Worm (Caenorhabditis elegans) whole organism, L1 larva: ENCODE data around the gene psf-1.

Experiments used
- C04F5.9 ChIP-seq: sonication (generic microtip); optimal IDR thresholded peaks from 2 replicates; lab custom pipeline; 2016; ENCODE audit warnings: missing genetic modification characterization, missing compliant biosample characterization
- C16A3.4 ChIP-seq: fragments of 150-350 bp; optimal IDR thresholded peaks from 2 replicates; lab custom pipeline; 2014; ENCODE audit warnings: missing biosample characterization, missing genetic modification characterization
- F16B12.6 ChIP-seq: fragments of 150-350 bp; optimal IDR thresholded peaks from 2 replicates; lab custom pipeline; 2014; ENCODE audit warnings: missing biosample characterization, missing genetic modification characterization
- Y116A8C.19 ChIP-seq: sonication (generic microtip); optimal IDR thresholded peaks from 2 replicates; lab custom pipeline; 2016; ENCODE audit warnings: missing compliant biosample characterization, missing genetic modification characterization, borderline replicate concordance
- ama-1 ChIP-seq: fragments of 150-350 bp; optimal IDR thresholded peaks from 2 replicates; lab custom pipeline; 2014
- blmp-1 ChIP-seq: fragments of 150-350 bp; optimal IDR thresholded peaks from 2 replicates; lab custom pipeline; 2014; ENCODE audit warnings: missing biosample characterization, missing genetic modification characterization
- ceh-63 ChIP-seq: fragments of 200-800 bp; sonication (Bioruptor generic); optimal IDR thresholded peaks from 2 replicates; lab custom pipeline; 2018; ENCODE audit warnings: mild to moderate bottlenecking, missing genetic modification characterization, missing compliant biosample characterization
- ceh-82 ChIP-seq, 3 experiments: fragments of 150-350 bp in 1 of 3; sonication (generic microtip) in 2 of 3; optimal IDR thresholded peaks; 2 replicates each; lab custom pipeline; 2014 to 2017; ENCODE audit warnings: missing biosample characterization in 3 of 3, missing genetic modification characterization in 3 of 3
- ceh-88 ChIP-seq: fragments of 200-800 bp; sonication (Bioruptor generic); IDR thresholded peaks from 2 replicates; pipeline ENCODE4 v1.3.6; 2022; ENCODE audit warnings: missing genetic modification characterization, missing compliant biosample characterization
- dsc-1 ChIP-seq: sonication (generic microtip); optimal IDR thresholded peaks from 2 replicates; lab custom pipeline; 2016; ENCODE audit warnings: mild to moderate bottlenecking, missing genetic modification characterization, missing compliant biosample characterization
- egl-13 ChIP-seq: sonication (generic microtip); optimal IDR thresholded peaks from 2 replicates; lab custom pipeline; 2016; ENCODE audit warnings: missing genotype, missing genetic modification reagents, missing genetic modification characterization, missing compliant biosample characterization
- elt-2 ChIP-seq: sonication (generic microtip); optimal IDR thresholded peaks from 2 replicates; lab custom pipeline; 2016; ENCODE audit warnings: missing genetic modification characterization, mild to moderate bottlenecking, inconsistent platforms, missing compliant biosample characterization, missing genetic modification reagents
- elt-3 ChIP-seq, 6 experiments: fragments of 150-350 bp in 1 of 6; sonication (generic microtip); optimal IDR thresholded peaks; 2 replicates each; lab custom pipeline; 2017 to 2018; ENCODE audit warnings: missing biosample characterization in 6 of 6, missing genetic modification characterization in 6 of 6, inconsistent platforms in 1 of 6
- ets-5 ChIP-seq: fragments of 200-800 bp; sonication (Bioruptor generic); IDR thresholded peaks from 2 replicates; pipeline ENCODE4 v1.3.6; 2022; ENCODE audit warnings: missing genetic modification characterization, missing compliant biosample characterization
- fkh-10 ChIP-seq: sonication (generic microtip); optimal IDR thresholded peaks from 2 replicates; lab custom pipeline; 2017; ENCODE audit warnings: missing biosample characterization, missing genetic modification reagents, missing genetic modification characterization
- fkh-8 ChIP-seq: sonication (generic microtip); optimal IDR thresholded peaks from 2 replicates; lab custom pipeline; 2016; ENCODE audit warnings: mild to moderate bottlenecking, missing genetic modification characterization, missing compliant biosample characterization
- fos-1 ChIP-seq: fragments of 150-350 bp; optimal IDR thresholded peaks from 2 replicates; lab custom pipeline; 2014; ENCODE audit warnings: missing biosample characterization, missing genetic modification characterization
- hlh-17 ChIP-seq: fragments of 200-800 bp; sonication (Bioruptor generic); optimal IDR thresholded peaks from 2 replicates; lab custom pipeline; 2018; ENCODE audit warnings: missing genetic modification characterization, mild to moderate bottlenecking, missing compliant biosample characterization, moderate library complexity, borderline replicate concordance
- hlh-4 ChIP-seq: sonication (generic microtip); optimal IDR thresholded peaks from 2 replicates; lab custom pipeline; 2016; ENCODE audit warnings: mild to moderate bottlenecking, missing genetic modification characterization, missing compliant biosample characterization
- hpl-2 ChIP-seq: fragments of 150-350 bp; optimal IDR thresholded peaks from 2 replicates; lab custom pipeline; 2014; ENCODE audit warnings: missing biosample characterization, missing genetic modification reagents, missing genetic modification characterization
- isw-1 ChIP-seq: fragments of 200-800 bp; sonication (Bioruptor generic); IDR thresholded peaks from 2 replicates; pipeline ENCODE4 v1.3.6; 2022; ENCODE audit warnings: missing genetic modification characterization, missing compliant biosample characterization
- lin-13 ChIP-seq: fragments of 150-350 bp; optimal IDR thresholded peaks from 2 replicates; lab custom pipeline; 2014; ENCODE audit warnings: missing biosample characterization, missing genetic modification reagents, missing genetic modification characterization
- lin-15B ChIP-seq: fragments of 150-350 bp; sonication (generic microtip); optimal IDR thresholded peaks from 3 replicates; lab custom pipeline; 2014; ENCODE audit warnings: missing biosample characterization, missing genetic modification characterization
- lin-39 ChIP-seq: fragments of 150-350 bp; optimal IDR thresholded peaks from 2 replicates; lab custom pipeline; 2014; ENCODE audit warnings: missing biosample characterization, missing genetic modification reagents, missing genetic modification characterization
- mdl-1 ChIP-seq, 2 experiments: fragments of 150-350 bp; optimal IDR thresholded peaks; 2 replicates each; lab custom pipeline; 2014 to 2017; ENCODE audit warnings: missing biosample characterization in 2 of 2, missing genetic modification characterization in 2 of 2, inconsistent platforms in 1 of 2
- mep-1 ChIP-seq: fragments of 150-350 bp; optimal IDR thresholded peaks from 2 replicates; lab custom pipeline; 2014; ENCODE audit warnings: missing biosample characterization, missing genetic modification characterization
- nhr-11 ChIP-seq: fragments of 150-350 bp; optimal IDR thresholded peaks from 2 replicates; lab custom pipeline; 2014; ENCODE audit warnings: missing biosample characterization, missing genetic modification characterization
- nhr-19 ChIP-seq: fragments of 200-800 bp; sonication (Bioruptor generic); conservative IDR thresholded peaks from 2 replicates; pipeline ENCODE4 v1.3.6; 2022; ENCODE audit warnings: missing genetic modification characterization, missing compliant biosample characterization
- nhr-20 ChIP-seq: sonication (generic microtip); optimal IDR thresholded peaks from 2 replicates; lab custom pipeline; 2016; ENCODE audit warnings: mild to moderate bottlenecking, missing genetic modification characterization, missing compliant biosample characterization
- nhr-28 ChIP-seq: fragments of 150-350 bp; optimal IDR thresholded peaks from 2 replicates; lab custom pipeline; 2014; ENCODE audit warnings: missing biosample characterization, missing genetic modification characterization
- nhr-47 ChIP-seq: sonication (generic microtip); optimal IDR thresholded peaks from 2 replicates; lab custom pipeline; 2016; ENCODE audit warnings: mild to moderate bottlenecking, missing genetic modification characterization, moderate library complexity, missing compliant biosample characterization
- nhr-71 ChIP-seq: sonication (generic microtip); optimal IDR thresholded peaks from 2 replicates; lab custom pipeline; 2016; ENCODE audit warnings: mild to moderate bottlenecking, missing genetic modification characterization, moderate library complexity, missing compliant biosample characterization
- nhr-76 ChIP-seq: sonication (generic microtip); optimal IDR thresholded peaks from 2 replicates; lab custom pipeline; 2017; ENCODE audit warnings: missing biosample characterization, missing genetic modification characterization
- nhr-85 ChIP-seq: sonication (generic microtip); peaks from one replicate; lab custom pipeline; 2016; ENCODE audit warnings: missing genetic modification characterization, inconsistent platforms, missing compliant biosample characterization
- pag-3 ChIP-seq: sonication (generic microtip); optimal IDR thresholded peaks from 2 replicates; lab custom pipeline; 2017; ENCODE audit warnings: missing genetic modification characterization, mild to moderate bottlenecking, missing compliant biosample characterization, antibody characterized with exemption, borderline replicate concordance; ENCODE audit not compliant: insufficient read depth
- pax-3 ChIP-seq: fragments of 200-800 bp; sonication (Bioruptor generic); optimal IDR thresholded peaks from 2 replicates; lab custom pipeline; 2018; ENCODE audit warnings: mild to moderate bottlenecking, missing genetic modification characterization, moderate library complexity, missing compliant biosample characterization
- pqm-1 ChIP-seq: sonication (generic microtip); optimal IDR thresholded peaks from 3 replicates; lab custom pipeline; 2017; ENCODE audit warnings: missing biosample characterization, missing genetic modification characterization
- skn-1 ChIP-seq: fragments of 150-350 bp; optimal IDR thresholded peaks from 2 replicates; lab custom pipeline; 2014; ENCODE audit warnings: missing biosample characterization, missing genetic modification characterization
- snu-23 ChIP-seq: sonication (generic microtip); optimal IDR thresholded peaks from 2 replicates; lab custom pipeline; 2016; ENCODE audit warnings: missing genetic modification characterization, missing compliant biosample characterization
- sup-37 ChIP-seq: fragments of 200-800 bp; sonication (Bioruptor generic); optimal IDR thresholded peaks from 2 replicates; lab custom pipeline; 2018; ENCODE audit warnings: mild to moderate bottlenecking, missing genetic modification characterization, missing compliant biosample characterization
- swsn-7 ChIP-seq: sonication (generic microtip); optimal IDR thresholded peaks from 2 replicates; lab custom pipeline; 2016; ENCODE audit warnings: missing genetic modification characterization, missing compliant biosample characterization
- unc-130 ChIP-seq: fragments of 150-350 bp; optimal IDR thresholded peaks from 2 replicates; lab custom pipeline; 2017; ENCODE audit warnings: missing biosample characterization, missing genetic modification characterization, inconsistent platforms
- unc-62 ChIP-seq: fragments of 150-350 bp; optimal IDR thresholded peaks from 2 replicates; lab custom pipeline; 2014; ENCODE audit warnings: missing biosample characterization, missing genetic modification reagents, missing genetic modification characterization
- zag-1 ChIP-seq: fragments of 150-350 bp; optimal IDR thresholded peaks from 2 replicates; lab custom pipeline; 2014; ENCODE audit warnings: missing biosample characterization, missing genetic modification characterization
- zip-4 ChIP-seq: fragments of 200-800 bp; sonication (Bioruptor generic); optimal IDR thresholded peaks from 2 replicates; lab custom pipeline; 2018; ENCODE audit warnings: mild to moderate bottlenecking, missing genetic modification characterization, moderate library complexity, missing compliant biosample characterization
- ztf-4 ChIP-seq: fragments of 150-350 bp; optimal IDR thresholded peaks from 2 replicates; lab custom pipeline; 2014; ENCODE audit warnings: missing biosample characterization, missing genetic modification characterization

psf-1 gene

ce11 chrII:9974967-9975366, 6.5 kb downstream of the psf-1 start, which contains the start of gene aakg-5 (continued):
- TF ChIP-seq isw-1 (GFP tag; lab: Robert Waterston, UW) (0 out of 2 replicates have a peak, but pooled peaks have one; percentile 28), ztf-4 (tag; lab: Kevin White, UChicago) (peak; percentile 63), F16B12.6 (tag; lab: Kevin White, UChicago) (peak; percentile 28), nhr-19 (GFP tag; lab: Robert Waterston, UW) (peak; percentile 82), fkh-8 (peak; percentile 57), zag-1 (tag; lab: Kevin White, UChicago) (no peak), ceh-63 (GFP tag; lab: Kevin White, UChicago) (no peak), ceh-88 (GFP tag; lab: Robert Waterston, UW) (peak; percentile 37; the same call in 1 of the 2 replicates), Y116A8C.19 (tag; lab: Kevin White, UChicago) (no peak), unc-130 (peak; percentile 54), lin-15B (tag; lab: Kevin White, UChicago) (no peak), nhr-11 (tag; lab: Kevin White, UChicago) (peak; percentile 79), pax-3 (tag; lab: Kevin White, UChicago) (peak; percentile 21), C04F5.9 (tag; lab: Kevin White, UChicago) (peak; percentile 56), fkh-10 (peak; percentile 37), unc-62 (GFP tag; lab: Kevin White, UChicago) (no peak), ceh-82 (tag; optimal IDR thresholded peaks at IDR 0.05; lab: Kevin White, UChicago) (peak; percentile 59 to 74 (median 72)), nhr-85 (tag; lab: Kevin White, UChicago) (peak; percentile 99), skn-1 (tag; lab: Kevin White, UChicago) (peak; percentile 90), fos-1 (tag; lab: Kevin White, UChicago) (peak; percentile 67), ama-1 (lab: Kevin White, UChicago) (peak; percentile 17), hlh-17 (GFP tag; lab: Kevin White, UChicago) (no peak), mep-1 (tag; lab: Kevin White, UChicago) (peak; percentile 72), zip-4 (no peak), sup-37 (GFP tag; lab: Kevin White, UChicago) (no peak), C16A3.4 (tag; lab: Kevin White, UChicago) (peak; percentile 56), lin-13 (GFP tag; lab: Kevin White, UChicago) (peak; percentile 88), nhr-76 (no peak), hlh-4 (no peak), elt-3 (tag; optimal IDR thresholded peaks at IDR 0.05; lab: Kevin White, UChicago) (peak in 5 of 6 experiments; percentile 36 to 86 (median 56)), elt-2 (tag; lab: Kevin White, UChicago) (peak; percentile 80), mdl-1 (tag; optimal IDR thresholded peaks at IDR 0.05; lab: Kevin White, UChicago) (peak in 1 of 2 experiments; percentile 87)

ce11 chrII:9976405-9976804, 7.9 kb downstream of the psf-1 start, which contains the start of gene R53.8:
R53.8 (plus strand) TSS chrII:9976705.
- TF ChIP-seq Y116A8C.19 (tag; lab: Kevin White, UChicago) (no peak), nhr-71 (tag; lab: Kevin White, UChicago) (no peak), egl-13 (no peak), blmp-1 (tag; lab: Kevin White, UChicago) (no peak), nhr-47 (tag; lab: Kevin White, UChicago) (no peak), nhr-76 (no peak)
- TF ChIP-seq, all 84 proteins: peak for 0

DNA sequence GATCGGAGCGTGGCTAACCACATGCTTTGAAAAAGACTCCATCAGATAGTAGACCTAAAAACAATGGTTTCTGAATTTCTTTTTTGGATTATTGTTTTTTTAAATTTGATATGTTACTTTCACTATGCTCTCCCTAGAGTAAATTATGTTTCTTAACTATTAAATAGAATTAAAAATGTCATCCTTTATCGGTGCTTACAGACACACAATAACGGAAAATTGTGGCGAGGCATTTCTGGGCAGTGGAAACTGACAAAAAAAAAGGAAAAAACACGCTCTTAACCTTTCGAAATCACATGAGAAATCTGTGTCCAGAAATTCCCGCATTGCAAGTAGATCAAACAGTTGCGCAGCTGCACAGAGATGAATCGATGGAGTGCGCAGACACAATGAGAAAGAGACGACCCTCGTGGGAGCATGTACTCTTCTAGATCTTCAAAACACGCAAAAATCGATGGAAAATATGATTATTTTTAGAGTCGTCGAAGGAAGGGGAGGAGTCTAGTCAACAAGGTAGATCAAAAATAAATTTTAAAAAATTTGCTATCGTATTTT, 11.7 kb downstream of the psf-1 start, which contains the start of gene ZK892.6:
Gene ZK892.6, minus strand, starts transcription at position 51 of the 555 bp plus-strand sequence.
- TF ChIP-seq lin-39 (tag; lab: Kevin White, UChicago) (no peak), pqm-1 (tag; lab: Kevin White, UChicago) (no peak), pag-3 (no peak), hpl-2 (GFP tag; lab: Kevin White, UChicago) (no peak), ets-5 (GFP tag; lab: Robert Waterston, UW) (no peak), blmp-1 (tag; lab: Kevin White, UChicago) (no peak), nhr-28 (tag; lab: Kevin White, UChicago) (no peak), C04F5.9 (tag; lab: Kevin White, UChicago) (no peak), lin-13 (GFP tag; lab: Kevin White, UChicago) (no peak), fos-1 (tag; lab: Kevin White, UChicago) (no peak), nhr-20 (no peak), dsc-1 (tag; lab: Kevin White, UChicago) (no peak), mdl-1 (tag; optimal IDR thresholded peaks at IDR 0.05; lab: Kevin White, UChicago) (no peak), swsn-7 (tag; lab: Kevin White, UChicago) (no peak), ceh-88 (GFP tag; lab: Robert Waterston, UW) (no peak), hlh-4 (no peak), snu-23 (GFP tag; lab: Kevin White, UChicago) (no peak), C16A3.4 (tag; lab: Kevin White, UChicago) (no peak), ama-1 (lab: Kevin White, UChicago) (no peak), lin-15B (tag; lab: Kevin White, UChicago) (no peak)
- TF ChIP-seq, all 84 proteins: peak for 0
